Worm (Caenorhabditis elegans) whole organism, dauer: ENCODE data around the gene nhr-233.

ENCODE experiments used
- unc-62 ChIP-seq: sonication (generic microtip); optimal IDR thresholded peaks from 2 replicates; lab custom pipeline; 2017; ENCODE audit warnings: missing biosample characterization, missing genetic modification reagents, missing genetic modification characterization

Gene nhr-233

ce11 chrV:16570697-16571096 is at the start of gene nhr-233:
TSS of gene nhr-233 (minus strand) at chrV:16570797.
- TF ChIP-seq unc-62: no peak

DNA sequence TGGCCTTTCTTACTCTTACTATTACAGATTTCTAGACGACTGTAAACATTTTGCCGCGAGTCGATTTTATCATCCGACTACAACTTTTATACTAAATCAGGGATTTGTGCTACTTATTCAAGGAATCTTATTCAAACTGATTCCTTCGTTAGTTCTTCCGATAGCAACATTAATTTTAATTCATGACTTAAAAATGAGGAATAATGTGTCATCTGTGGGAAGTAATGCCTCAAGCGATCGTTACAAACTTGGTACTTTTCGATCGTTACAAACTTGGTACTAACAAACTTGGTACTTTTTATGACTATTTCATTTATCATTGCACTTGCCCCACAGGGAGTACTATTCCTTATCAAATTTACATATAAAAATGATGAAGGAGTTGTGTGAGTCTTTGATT is 46.9 kb upstream of the nhr-233 start, which contains the start of gene Y70C5A.4:
Gene Y70C5A.4, plus strand, starts transcription at position 301 of the 400 bp plus-strand sequence.
- no peak for TF ChIP-seq unc-62

ce11 chrV:16610791-16611385 is 40.3 kb upstream of the nhr-233 start, which contains the start of gene srw-54:
TSS of gene srw-54 (plus strand) at chrV:16611335.
- no peak for TF ChIP-seq unc-62

DNA sequence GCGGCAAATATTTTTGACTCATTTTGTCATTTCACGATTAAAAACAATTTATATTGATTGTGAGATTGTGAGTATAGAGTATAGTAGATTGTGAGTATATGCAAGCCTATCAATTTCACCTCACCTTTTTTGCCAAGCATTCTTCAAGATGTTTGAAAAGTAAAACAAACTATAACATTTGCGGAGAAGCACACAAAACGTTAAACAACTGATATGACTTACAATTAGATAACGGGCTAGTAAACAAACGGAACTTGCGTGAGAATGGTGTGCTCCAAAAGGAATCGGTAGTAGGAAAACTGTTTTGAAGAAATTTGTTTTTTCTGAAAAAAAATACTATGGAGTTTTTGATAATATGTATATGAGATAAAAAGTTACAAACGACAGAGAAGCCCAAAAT is 39.5 kb upstream of the nhr-233 start:
- TF ChIP-seq unc-62: no peak

DNA sequence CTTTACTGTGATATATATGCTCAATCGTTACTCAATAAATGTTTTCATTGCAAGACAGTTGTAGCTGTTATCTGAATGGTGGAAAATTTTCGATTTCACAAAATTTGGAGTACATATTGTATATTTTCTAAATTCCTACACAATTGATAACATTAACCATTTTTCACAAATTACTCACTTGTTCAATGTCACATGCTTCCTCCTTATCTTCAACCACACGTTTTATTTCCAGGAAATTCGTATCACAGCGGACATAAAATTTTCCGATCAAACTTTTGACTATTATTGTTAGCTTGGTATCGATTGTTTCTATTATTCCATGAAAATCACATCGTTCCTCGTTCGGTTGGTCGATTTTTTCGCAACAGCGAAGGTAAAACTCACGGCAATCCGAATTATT is 37.9 kb upstream of the nhr-233 start:
- no peak for TF ChIP-seq unc-62

- TF ChIP-seq unc-62: no peak
These were observed 35.7 kb upstream of the nhr-233 start, which contains the start of gene Y32B12C.1 for ce11 chrV:16606313-16606712. TSS of gene Y32B12C.1 (plus strand) at chrV:16606613.

DNA sequence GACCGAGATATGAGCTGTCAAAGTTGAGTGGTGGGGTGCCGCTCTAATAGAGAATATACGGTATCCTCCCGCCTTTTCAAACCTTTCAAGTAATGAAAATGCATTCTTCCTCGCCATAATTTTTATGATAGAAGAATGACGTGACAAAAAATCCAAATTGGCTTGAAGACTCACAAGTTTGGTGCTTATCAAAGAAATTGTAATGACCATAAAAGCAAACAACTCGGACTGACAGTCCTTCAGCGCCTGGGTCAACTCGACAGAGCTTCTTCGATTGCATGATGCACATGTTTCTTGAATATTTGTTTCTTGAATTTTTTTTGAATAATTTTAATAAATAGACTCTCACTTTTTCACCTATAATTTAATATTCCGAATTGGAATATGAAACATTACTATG is 34.9 kb upstream of the nhr-233 start:
- no peak for TF ChIP-seq unc-62

DNA sequence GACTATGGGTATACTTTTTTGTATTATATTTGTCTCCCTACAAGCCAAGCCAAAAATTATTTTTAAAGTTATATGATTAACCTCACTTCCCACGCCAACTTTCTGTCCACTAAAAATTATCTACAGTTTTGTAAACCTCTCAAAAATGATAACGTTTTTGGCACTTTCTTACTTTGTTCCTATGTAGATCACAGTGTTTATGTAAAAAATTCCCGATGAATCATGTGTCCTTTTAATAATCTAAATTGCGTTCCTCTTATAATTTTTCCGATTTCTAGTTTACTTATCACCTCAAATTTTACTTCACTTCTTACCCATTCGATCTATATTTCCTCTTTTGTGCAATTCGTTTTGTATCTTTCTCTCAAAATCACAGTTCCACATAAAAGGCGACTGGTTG is 33.7 kb upstream of the nhr-233 start:
- TF ChIP-seq unc-62: no peak

DNA sequence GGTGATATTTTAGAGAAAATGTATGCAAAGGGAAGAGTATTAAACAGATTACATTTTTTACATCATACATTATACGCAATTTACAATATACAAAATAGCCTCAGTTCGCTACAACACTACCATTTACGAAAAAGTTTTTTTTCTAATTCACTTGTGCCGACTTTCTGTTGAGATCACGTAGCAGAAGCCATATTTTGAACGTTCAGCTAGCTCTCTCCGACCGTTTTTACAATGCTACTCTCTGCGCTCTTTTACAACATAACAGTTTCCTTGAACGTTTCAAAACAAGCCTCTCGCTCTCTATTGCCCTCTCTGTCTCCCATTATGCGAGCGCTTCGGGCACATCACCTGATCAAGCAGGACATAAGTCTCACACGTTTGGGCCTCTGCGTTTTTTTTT is 32.5 kb upstream of the nhr-233 start, which contains the start of gene T03E6.8:
Gene T03E6.8, minus strand, starts transcription at position 101 of the 400 bp plus-strand sequence.
- TF ChIP-seq unc-62: no peak

ce11 chrV:16600623-16601022 is 30.0 kb upstream of the nhr-233 start, which contains the start of gene T03E6.9:
TSS of gene T03E6.9 (minus strand) at chrV:16600723.
- TF ChIP-seq unc-62: no peak

DNA sequence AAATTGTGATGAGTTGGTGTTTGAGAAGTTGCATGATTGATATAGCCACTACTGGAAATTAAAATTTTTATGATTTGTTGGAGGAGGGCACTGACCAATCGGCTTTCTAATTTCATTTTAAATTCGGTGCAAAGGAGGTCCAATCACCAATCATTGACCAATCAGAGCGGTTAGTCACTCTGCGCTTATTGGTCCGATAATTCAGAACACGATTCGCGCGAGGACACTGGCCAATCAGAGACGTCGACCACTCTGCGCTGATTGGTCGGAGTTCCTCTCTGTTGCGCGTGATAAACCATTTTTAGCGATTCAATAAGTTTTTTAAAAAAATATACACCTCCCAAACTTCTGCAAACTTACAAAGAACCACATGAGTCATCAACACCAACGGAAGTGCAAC is 29.2 kb upstream of the nhr-233 start:
- no peak for TF ChIP-seq unc-62

ce11 chrV:16598437-16598836 is 27.8 kb upstream of the nhr-233 start:
- TF ChIP-seq unc-62: no peak

- no peak for TF ChIP-seq unc-62
These were observed 25.5 kb upstream of the nhr-233 start for ce11 chrV:16596102-16596501.

- no peak for TF ChIP-seq unc-62
These were observed 24.7 kb upstream of the nhr-233 start, which contains the start of gene cpl-1 for ce11 chrV:16595140-16595791. TSS of gene cpl-1 (minus strand) at chrV:16595346.

- TF ChIP-seq unc-62: no peak
These were observed 23.9 kb upstream of the nhr-233 start for ce11 chrV:16594514-16594913.

ce11 chrV:16593792-16594059 is 23.1 kb upstream of the nhr-233 start:
- TF ChIP-seq unc-62: no peak

ce11 chrV:16592947-16593791 is 22.6 kb upstream of the nhr-233 start:
- no peak for TF ChIP-seq unc-62
